Fruit fly (Drosophila melanogaster): ENCODE data around the gene CG15005.

The CG15005 gene

DNA sequence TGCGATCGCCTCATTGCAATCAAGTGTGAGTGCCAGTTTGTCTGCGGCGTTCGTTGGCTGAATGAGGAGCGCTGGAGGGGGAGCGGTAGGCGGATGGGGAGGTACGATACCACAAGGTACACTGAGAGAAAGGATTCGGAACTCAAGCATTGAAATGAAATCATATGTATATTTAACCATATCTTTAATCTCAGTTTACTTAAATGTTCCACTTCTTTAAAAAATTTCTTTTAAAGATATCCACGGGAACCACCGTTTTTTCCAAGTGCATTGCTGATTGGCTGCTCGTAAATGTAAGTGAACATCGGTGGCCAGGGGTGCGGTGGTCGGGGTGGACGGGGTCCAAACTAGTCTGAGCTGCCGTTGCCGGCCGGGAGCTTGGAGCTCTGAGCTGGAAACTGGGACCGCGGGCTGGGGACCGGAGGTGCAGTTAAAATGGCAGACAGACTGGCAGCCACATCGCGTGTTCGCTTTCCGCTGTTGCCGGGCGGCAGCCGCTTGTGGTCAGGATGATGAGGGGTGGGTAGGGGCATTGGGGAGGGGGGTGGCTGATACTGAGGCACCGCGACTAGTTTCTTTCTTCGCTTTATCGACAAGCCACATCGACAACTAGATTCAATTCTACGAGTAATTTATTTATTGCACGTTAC is 24.2 kb upstream of the CG15005 start (continued):
- TF ChIP-seq tna (GFP tag; IDR thresholded peaks at IDR 0.05; ENCODE audit: partially characterized antibody) (no peak), CG1529 (GFP tag; optimal IDR thresholded peaks at IDR 0.05) (peak; percentile 98), tll (GFP tag; optimal IDR thresholded peaks at IDR 0.05) (peak in 1 of 2 experiments; percentile 19), CG1603 (tag; optimal IDR thresholded peaks at IDR 0.05) (peak; percentile 98), nau (GFP tag; optimal IDR thresholded peaks at IDR 0.05) (peak; percentile 94), H15 (GFP tag; IDR thresholded peaks at IDR 0.05) (peak; percentile 97), jigr1 (GFP tag; IDR thresholded peaks at IDR 0.05) (peak; percentile 93), Atf-2 (GFP tag; optimal IDR thresholded peaks at IDR 0.05) (peak; percentile 89), CG1792 (GFP tag; optimal IDR thresholded peaks at IDR 0.05) (peak; percentile 92), dmrt99B (tag; optimal IDR thresholded peaks at IDR 0.05) (peak; percentile 98), CG10462 (GFP tag; optimal IDR thresholded peaks at IDR 0.05) (peak; percentile 92), CG7839 (tag; optimal IDR thresholded peaks at IDR 0.05) (peak; percentile 97), nmo (GFP tag; optimal IDR thresholded peaks at IDR 0.05) (peak; percentile 98), wor (GFP tag; IDR thresholded peaks at IDR 0.05) (peak; percentile 95), CG17612 (GFP tag; IDR thresholded peaks at IDR 0.05) (peak; percentile 72), CG6654 (GFP tag; optimal IDR thresholded peaks at IDR 0.05) (peak; percentile 88), pho (GFP tag; optimal IDR thresholded peaks at IDR 0.05) (peak; percentile 78), sens-2 (GFP tag; IDR thresholded peaks at IDR 0.05) (peak; percentile 98), Oli (tag; optimal IDR thresholded peaks at IDR 0.05) (peak; percentile 98), chif (GFP tag; optimal IDR thresholded peaks at IDR 0.05) (peak; percentile 95 to 97), esg (GFP tag; conservative IDR thresholded peaks at IDR 0.05) (peak; percentile 98), cato (GFP tag; optimal IDR thresholded peaks at IDR 0.05; ENCODE audit: borderline replicate concordance) (peak; percentile 90), CG10565 (GFP tag; optimal IDR thresholded peaks at IDR 0.05) (peak; percentile 77), dan (GFP tag; IDR thresholded peaks at IDR 0.05) (peak; percentile 87), CG17385 (GFP tag; optimal IDR thresholded peaks at IDR 0.05) (peak; percentile 95), CG13296 (GFP tag; optimal IDR thresholded peaks at IDR 0.05) (peak; percentile 82), CG3995 (GFP tag; optimal IDR thresholded peaks at IDR 0.05) (peak; percentile 18), CG14050 (GFP tag; IDR thresholded peaks at IDR 0.05) (peak; percentile 97), CG10431 (GFP tag; optimal IDR thresholded peaks at IDR 0.05) (peak; percentile 92), CG12942 (GFP tag; optimal IDR thresholded peaks at IDR 0.05) (peak; percentile 93), CG2875 (GFP tag; optimal IDR thresholded peaks at IDR 0.05) (peak; percentile 98), MESR4 (GFP tag; optimal IDR thresholded peaks at IDR 0.05) (peak; percentile 56), Hey (tag; optimal IDR thresholded peaks at IDR 0.05) (peak; percentile 72), CG17186 (GFP tag; optimal IDR thresholded peaks at IDR 0.05) (peak; percentile 87), CG2116 (GFP tag; optimal IDR thresholded peaks at IDR 0.05) (peak; percentile 67), ap (GFP tag; IDR thresholded peaks at IDR 0.05) (peak; percentile 97), inv (GFP tag; IDR thresholded peaks at IDR 0.05; ENCODE audit: partially characterized antibody) (no peak), CG2199 (GFP tag; IDR thresholded peaks at IDR 0.05) (peak; percentile 97), bab2 (GFP tag; optimal IDR thresholded peaks at IDR 0.05) (peak; percentile 94), cwo (GFP tag; optimal IDR thresholded peaks at IDR 0.05) (peak; percentile 85), CG1602 (GFP tag; optimal IDR thresholded peaks at IDR 0.05) (peak; percentile 94), Gug (GFP tag; IDR thresholded peaks at IDR 0.05) (peak; percentile 93), CG6254 (GFP tag; optimal IDR thresholded peaks at IDR 0.05) (peak; percentile 96), CG14710 (tag; optimal IDR thresholded peaks at IDR 0.05) (peak; percentile 96), CG2712 (tag; optimal IDR thresholded peaks at IDR 0.05) (peak; percentile 98), sob (GFP tag; IDR thresholded peaks at IDR 0.05) (peak; percentile 96), Nf-YC (tag; optimal IDR thresholded peaks at IDR 0.05) (peak; percentile 85), CG13424 (tag; optimal IDR thresholded peaks at IDR 0.05) (peak; percentile 98), CG12155 (GFP tag; optimal IDR thresholded peaks at IDR 0.05) (peak; percentile 85)
